Worm (Caenorhabditis elegans): Measurements from ENCODE around the gene ctsa-3.1.

DNA sequence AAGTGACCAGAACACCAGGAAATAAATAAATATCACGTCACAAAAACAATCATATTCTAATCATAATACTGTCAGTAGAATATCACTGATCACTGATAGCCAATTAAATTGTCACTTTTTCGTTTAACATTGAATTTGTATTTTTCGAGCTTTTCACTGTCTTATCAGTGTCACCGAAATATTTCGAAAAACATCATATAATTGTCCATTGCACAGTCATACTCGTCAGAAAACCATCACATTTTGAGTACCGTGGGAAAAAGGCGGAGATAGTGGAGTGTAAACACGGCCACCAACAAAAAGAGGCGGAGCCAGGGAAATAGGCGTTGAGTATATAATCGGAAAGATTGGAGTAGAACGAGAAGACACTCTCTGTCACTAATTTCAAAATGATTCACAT is 44.6 kb downstream of the ctsa-3.1 start:
- TF ChIP-seq cog-1 (tag; optimal IDR thresholded peaks at IDR 0.05) = no peak
- no peak for TF ChIP-seq T22C8.4 (GFP tag; IDR thresholded peaks at IDR 0.05)
- TF ChIP-seq ztf-23 (GFP tag; IDR thresholded peaks at IDR 0.05) = no peak
- TF ChIP-seq ztf-29 (GFP tag; IDR thresholded peaks at IDR 0.05) = no peak
- TF ChIP-seq tab-1 (GFP tag; IDR thresholded peaks at IDR 0.05) = no peak
- no peak for TF ChIP-seq flt-1 (GFP tag; IDR thresholded peaks at IDR 0.05)
- TF ChIP-seq ref-1 (GFP tag; conservative IDR thresholded peaks at IDR 0.05) = no peak
- TF ChIP-seq klf-2 (GFP tag; conservative IDR thresholded peaks at IDR 0.05) = no peak
- no peak for TF ChIP-seq med-1 (GFP tag; optimal IDR thresholded peaks at IDR 0.05; ENCODE audit: insufficient read depth)
